Worm (Caenorhabditis elegans): ENCODE data around the gene T14B4.1.
A peak's percentile ranks its signal among the peaks of the same experiment; 100 is the strongest.

Gene T14B4.1

DNA sequence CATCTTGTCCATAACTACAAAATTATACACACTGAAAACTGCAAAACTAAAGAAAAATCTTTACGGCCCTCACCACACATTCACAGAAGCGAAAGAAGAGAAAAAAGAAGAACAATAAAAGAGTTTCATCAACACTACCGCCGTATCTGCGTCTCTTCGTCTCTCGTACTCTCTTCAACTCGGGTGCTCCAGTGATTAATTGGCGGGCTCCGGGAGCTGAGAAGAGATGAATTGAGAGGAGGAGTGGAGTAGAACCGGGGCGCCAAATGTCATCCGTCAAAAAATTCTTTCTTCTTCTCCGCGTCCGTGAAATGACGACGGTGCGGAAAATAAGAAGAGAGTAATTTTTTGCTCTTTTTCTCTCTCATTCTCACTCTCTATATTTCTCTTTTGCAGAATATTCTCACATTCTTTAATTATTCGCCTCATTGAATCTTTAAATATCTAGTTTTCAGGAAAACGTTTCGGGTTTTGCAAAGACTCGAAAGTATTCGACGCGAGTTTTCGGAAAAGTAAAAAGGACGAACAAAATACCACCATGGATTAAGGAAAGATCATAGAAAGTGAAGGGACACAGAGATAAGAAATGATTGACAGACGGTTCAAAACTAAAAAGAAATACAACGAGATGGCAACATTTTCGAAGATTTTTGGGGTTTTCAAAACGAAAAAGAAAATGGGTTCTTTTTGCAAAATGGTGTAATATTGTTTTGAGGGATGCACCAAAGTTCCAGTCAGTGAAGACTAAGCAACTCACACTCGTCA, 29.0 kb upstream of the T14B4.1 start:
- TF ChIP-seq ceh-43 (GFP tag; optimal IDR thresholded peaks at IDR 0.05), result no peak
- TF ChIP-seq lsy-2 (tag; optimal IDR thresholded peaks at IDR 0.05), result no peak
- TF ChIP-seq hlh-1 (tag; optimal IDR thresholded peaks at IDR 0.05), result peak; percentile 61
- TF ChIP-seq ces-1 (GFP tag; optimal IDR thresholded peaks at IDR 0.05), result peak; percentile 49
- TF ChIP-seq unc-120 (tag; optimal IDR thresholded peaks at IDR 0.05; ENCODE audit: poor library complexity, severe bottlenecking), result peak; percentile 34
- no peak for TF ChIP-seq nhr-237 (tag; optimal IDR thresholded peaks at IDR 0.05)
- TF ChIP-seq M03D4.4 (tag; optimal IDR thresholded peaks at IDR 0.05), result no peak
- peak; percentile 50 for TF ChIP-seq unc-62 (GFP tag; optimal IDR thresholded peaks at IDR 0.05)
- no peak for TF ChIP-seq flh-1 (GFP tag; optimal IDR thresholded peaks at IDR 0.05)

ce11 chrII:6708980-6709379, 27.7 kb upstream of the T14B4.1 start:
- TF ChIP-seq unc-62 (GFP tag; optimal IDR thresholded peaks at IDR 0.05) (peak; percentile 21), unc-120 (tag; optimal IDR thresholded peaks at IDR 0.05; ENCODE audit: poor library complexity, severe bottlenecking) (peak; percentile 90), mep-1 (tag; optimal IDR thresholded peaks at IDR 0.05) (no peak)

ce11 chrII:6709680-6710079, 27.0 kb upstream of the T14B4.1 start:
- TF ChIP-seq ces-1 (GFP tag; optimal IDR thresholded peaks at IDR 0.05) (peak; percentile 96), nhr-76 (tag; optimal IDR thresholded peaks at IDR 0.05) (no peak)

DNA sequence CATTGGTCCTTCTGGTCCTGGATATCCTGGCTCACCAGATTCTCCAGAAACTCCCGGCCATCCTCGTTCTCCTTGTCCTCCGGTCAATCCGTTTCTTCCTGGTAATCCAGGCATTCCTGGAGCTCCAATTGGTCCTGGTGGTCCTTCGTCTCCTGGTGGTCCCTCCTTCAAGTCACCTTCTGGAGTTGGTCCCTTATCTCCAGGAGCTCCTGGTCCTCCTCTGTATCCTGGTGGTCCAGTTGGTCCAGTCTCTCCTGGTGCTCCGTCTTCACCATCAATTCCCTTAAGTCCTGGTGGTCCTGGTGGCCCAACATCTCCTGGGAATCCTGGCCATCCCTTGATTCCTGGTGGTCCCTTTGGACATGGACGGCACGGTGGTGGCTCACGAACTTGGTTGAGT, 26.1 kb upstream of the T14B4.1 start:
- TF ChIP-seq zip-8 (tag; optimal IDR thresholded peaks at IDR 0.05) (no peak), drap-1 (GFP tag; optimal IDR thresholded peaks at IDR 0.05) (no peak), lin-13 (tag; optimal IDR thresholded peaks at IDR 0.05) (no peak), lsy-2 (tag; optimal IDR thresholded peaks at IDR 0.05) (no peak), ceh-83 (GFP tag; optimal IDR thresholded peaks at IDR 0.05) (no peak), unc-120 (tag; optimal IDR thresholded peaks at IDR 0.05; ENCODE audit: poor library complexity, severe bottlenecking) (no peak), nhr-2 (tag; optimal IDR thresholded peaks at IDR 0.05) (no peak), nhr-76 (tag; optimal IDR thresholded peaks at IDR 0.05) (no peak), lin-32 (GFP tag; optimal IDR thresholded peaks at IDR 0.05) (no peak), nhr-237 (tag; optimal IDR thresholded peaks at IDR 0.05) (no peak), unc-39 (tag; optimal IDR thresholded peaks at IDR 0.05) (no peak), M03D4.4 (tag; optimal IDR thresholded peaks at IDR 0.05) (no peak), nhr-12 (tag; optimal IDR thresholded peaks at IDR 0.05) (no peak)

ce11 chrII:6712177-6712981, 24.3 kb upstream of the T14B4.1 start, which contains the start of the genes dpy-10 and T14B4.19:
Gene dpy-10, minus strand, starts transcription at chrII:6712227.
Gene T14B4.19, minus strand, starts transcription at chrII:6712931.
- no peak for TF ChIP-seq pha-4 (tag; optimal IDR thresholded peaks at IDR 0.05)
- no peak for TF ChIP-seq cnd-1 (tag; optimal IDR thresholded peaks at IDR 0.05)
- peak; percentile 58 for TF ChIP-seq elt-3 (tag; optimal IDR thresholded peaks at IDR 0.05)
- TF ChIP-seq ham-2 (GFP tag; optimal IDR thresholded peaks at IDR 0.05), result peak; percentile 39
- peak; percentile 80 for TF ChIP-seq elt-1 (tag; optimal IDR thresholded peaks at IDR 0.05; ENCODE audit: borderline replicate concordance, insufficient read depth)
- TF ChIP-seq blmp-1 (tag; optimal IDR thresholded peaks at IDR 0.05), result peak; percentile 82

DNA sequence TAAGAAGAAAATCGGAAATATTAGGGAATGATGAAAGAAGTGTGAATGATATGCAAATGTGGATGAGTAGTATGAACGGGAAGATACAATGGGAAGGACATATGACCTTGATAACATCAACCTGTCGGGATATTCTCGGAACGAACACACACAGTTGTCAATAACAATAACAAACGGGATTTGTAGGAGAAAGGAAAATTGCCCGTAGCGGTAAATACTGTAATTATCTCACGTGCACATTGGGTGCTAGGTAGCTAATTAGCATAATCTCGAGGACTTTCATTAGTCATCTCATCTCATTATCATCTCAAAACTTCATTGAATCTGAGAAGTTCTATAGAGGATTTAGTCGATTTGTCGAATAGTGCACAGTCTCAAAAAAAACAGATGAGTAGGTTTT, 23.7 kb upstream of the T14B4.1 start:
- TF ChIP-seq sptf-1 (tag; optimal IDR thresholded peaks at IDR 0.05) (no peak), ces-1 (GFP tag; optimal IDR thresholded peaks at IDR 0.05) (no peak), flh-1 (GFP tag; optimal IDR thresholded peaks at IDR 0.05) (no peak), mls-2 (tag; optimal IDR thresholded peaks at IDR 0.05) (no peak), bed-3 (GFP tag; optimal IDR thresholded peaks at IDR 0.05) (no peak), elt-1 (tag; optimal IDR thresholded peaks at IDR 0.05; ENCODE audit: borderline replicate concordance, insufficient read depth) (peak; percentile 51), unc-62 (GFP tag; optimal IDR thresholded peaks at IDR 0.05) (peak; percentile 32), lsy-2 (tag; optimal IDR thresholded peaks at IDR 0.05) (no peak), zip-8 (tag; optimal IDR thresholded peaks at IDR 0.05) (no peak), lin-32 (GFP tag; optimal IDR thresholded peaks at IDR 0.05) (no peak), nhr-237 (tag; optimal IDR thresholded peaks at IDR 0.05) (no peak), ceh-43 (GFP tag; optimal IDR thresholded peaks at IDR 0.05) (no peak), M03D4.4 (tag; optimal IDR thresholded peaks at IDR 0.05) (no peak), ceh-39 (tag; optimal IDR thresholded peaks at IDR 0.05) (no peak), mep-1 (tag; optimal IDR thresholded peaks at IDR 0.05) (no peak), ham-2 (GFP tag; optimal IDR thresholded peaks at IDR 0.05) (peak; percentile 84), nhr-2 (tag; optimal IDR thresholded peaks at IDR 0.05) (no peak)

Data from whole organism, mixed stage, embryonic.